Fruit fly (Drosophila melanogaster): ENCODE measurements around the gene fbl.

Gene fbl

DNA sequence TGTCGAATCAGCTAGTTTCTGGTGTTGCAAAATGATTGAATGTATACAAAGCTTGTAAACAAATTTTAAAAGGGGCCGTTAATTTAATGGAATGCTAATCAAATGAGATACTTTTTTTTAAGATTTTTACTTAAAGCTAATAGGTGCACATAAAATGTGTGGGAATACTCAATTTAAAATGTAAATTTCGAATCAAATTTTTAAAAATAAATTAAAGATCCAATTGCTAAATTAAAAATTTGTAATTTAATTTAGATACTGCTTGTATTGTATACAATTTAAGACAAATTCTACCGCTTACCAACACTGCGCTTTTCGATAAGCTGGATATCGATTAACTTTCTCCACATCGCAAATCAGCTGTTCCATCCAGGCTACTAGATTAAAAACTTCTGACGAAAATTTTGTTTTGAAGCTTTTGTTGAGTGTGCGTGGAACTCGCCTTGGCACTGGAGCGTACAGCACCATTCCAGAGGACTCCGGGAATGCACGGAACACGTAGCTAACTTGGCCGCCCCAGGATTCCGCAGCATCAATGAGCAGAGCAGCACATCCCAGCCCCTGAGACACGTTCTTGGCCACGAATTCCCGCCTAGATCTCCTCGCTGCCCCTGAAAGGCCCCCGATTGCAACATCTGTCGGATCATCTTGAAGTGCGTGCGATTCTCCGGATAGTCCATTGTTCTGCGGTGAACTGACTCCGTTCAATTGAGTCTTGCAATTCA, at the start of gene fbl, which contains the start of gene CG5498:
Gene fbl, plus strand, starts transcription at position 344 of the 725 bp plus-strand sequence.
Gene CG5498, minus strand, starts transcription at position 24 of the 725 bp plus-strand sequence.
- TF ChIP-seq CG33017 (tag; optimal IDR thresholded peaks at IDR 0.05) (peak; percentile 85), CG7045 (GFP tag; optimal IDR thresholded peaks at IDR 0.05) (peak; percentile 85), Clk (GFP tag; optimal IDR thresholded peaks at IDR 0.05) (peak; percentile 69), bab1 (GFP tag; optimal IDR thresholded peaks at IDR 0.05) (peak; percentile 78), CG14711 (tag; optimal IDR thresholded peaks at IDR 0.05) (peak; percentile 84), tj (GFP tag; optimal IDR thresholded peaks at IDR 0.05) (peak; percentile 99), cnc (optimal IDR thresholded peaks at IDR 0.05) (peak in 1 of 2 experiments; percentile 27), toe (GFP tag; optimal IDR thresholded peaks at IDR 0.05) (peak; percentile 80), CG12768 (GFP tag; optimal IDR thresholded peaks at IDR 0.05) (peak; percentile 75), Mnt (GFP tag; optimal IDR thresholded peaks at IDR 0.05) (peak; percentile 69), Crg-1 (GFP tag; optimal IDR thresholded peaks at IDR 0.05) (peak; percentile 90), CG1620 (GFP tag; optimal IDR thresholded peaks at IDR 0.05) (peak; percentile 81), cic (GFP tag; optimal IDR thresholded peaks at IDR 0.05) (peak; percentile 37), CG11617 (GFP tag; optimal IDR thresholded peaks at IDR 0.05) (peak; percentile 86), ovo (GFP tag; optimal IDR thresholded peaks at IDR 0.05) (peak; percentile 59), CG5204 (GFP tag; optimal IDR thresholded peaks at IDR 0.05) (peak; percentile 83), Hr96 (GFP tag; optimal IDR thresholded peaks at IDR 0.05) (peak; percentile 77), kay (GFP tag; ENCODE audit: borderline replicate concordance) (no peak), CG7101 (tag; optimal IDR thresholded peaks at IDR 0.05) (peak; percentile 87), pad (GFP tag; optimal IDR thresholded peaks at IDR 0.05) (peak; percentile 76)

- TF ChIP-seq CG7101 (tag; optimal IDR thresholded peaks at IDR 0.05) (no peak), Mnt (GFP tag; optimal IDR thresholded peaks at IDR 0.05) (no peak), tj (GFP tag; optimal IDR thresholded peaks at IDR 0.05) (no peak), CG14711 (tag; optimal IDR thresholded peaks at IDR 0.05) (no peak), pad (GFP tag; optimal IDR thresholded peaks at IDR 0.05) (no peak), Clk (GFP tag; optimal IDR thresholded peaks at IDR 0.05) (no peak), bab1 (GFP tag; optimal IDR thresholded peaks at IDR 0.05) (no peak), CG12768 (GFP tag; optimal IDR thresholded peaks at IDR 0.05) (no peak), cnc (optimal IDR thresholded peaks at IDR 0.05) (no peak)
Measured at dm6 chr3L:20342334-20342733, 41.9 kb upstream of the fbl start, which contains the start of gene Spn77Bc. TSS of gene Spn77Bc (plus strand) at chr3L:20342634.

- TF ChIP-seq pad (GFP tag; optimal IDR thresholded peaks at IDR 0.05) = no peak
- TF ChIP-seq CG33017 (tag; optimal IDR thresholded peaks at IDR 0.05) = peak; percentile 36
- no peak for TF ChIP-seq kay (GFP tag; ENCODE audit: borderline replicate concordance)
- TF ChIP-seq CG11617 (GFP tag; optimal IDR thresholded peaks at IDR 0.05) = peak; percentile 67
- TF ChIP-seq CG7101 (tag; optimal IDR thresholded peaks at IDR 0.05) = peak; percentile 82
- TF ChIP-seq Clk (GFP tag; optimal IDR thresholded peaks at IDR 0.05) = peak; percentile 9
- TF ChIP-seq Crg-1 (GFP tag; optimal IDR thresholded peaks at IDR 0.05) = peak; percentile 66
- peak; percentile 48 for TF ChIP-seq CG12768 (GFP tag; optimal IDR thresholded peaks at IDR 0.05)
- TF ChIP-seq tj (GFP tag; optimal IDR thresholded peaks at IDR 0.05) = peak; percentile 52
- no peak for TF ChIP-seq CG5204 (GFP tag; optimal IDR thresholded peaks at IDR 0.05)
- TF ChIP-seq cnc (optimal IDR thresholded peaks at IDR 0.05) = no peak
- no peak for TF ChIP-seq cic (GFP tag; optimal IDR thresholded peaks at IDR 0.05)
- TF ChIP-seq CG7045 (GFP tag; optimal IDR thresholded peaks at IDR 0.05) = peak; percentile 65
- no peak for TF ChIP-seq toe (GFP tag; optimal IDR thresholded peaks at IDR 0.05)
- peak; percentile 52 for TF ChIP-seq ovo (GFP tag; optimal IDR thresholded peaks at IDR 0.05)
- TF ChIP-seq Mnt (GFP tag; optimal IDR thresholded peaks at IDR 0.05) = peak; percentile 93
- peak; percentile 76 for TF ChIP-seq CG1620 (GFP tag; optimal IDR thresholded peaks at IDR 0.05)
- TF ChIP-seq bab1 (GFP tag; optimal IDR thresholded peaks at IDR 0.05) = peak; percentile 73
- TF ChIP-seq CG14711 (tag; optimal IDR thresholded peaks at IDR 0.05) = peak; percentile 79
- TF ChIP-seq Hr96 (GFP tag; optimal IDR thresholded peaks at IDR 0.05) = peak; percentile 37
Measured at dm6 chr3L:20347762-20348580, 36.3 kb upstream of the fbl start, which contains the start of the genes Rbbp5 and eRF1. TSS of gene Rbbp5 (minus strand) at chr3L:20347942. TSS of gene eRF1 (plus strand) at chr3L:20348355.

dm6 chr3L:20348581-20349093, 35.6 kb upstream of the fbl start:
- TF ChIP-seq pad (GFP tag; optimal IDR thresholded peaks at IDR 0.05) (peak; percentile 93), CG14711 (tag; optimal IDR thresholded peaks at IDR 0.05) (no peak)

- TF ChIP-seq Clk (GFP tag; optimal IDR thresholded peaks at IDR 0.05) = no peak
- peak; percentile 52 for TF ChIP-seq Mnt (GFP tag; optimal IDR thresholded peaks at IDR 0.05)
- peak; percentile 92 for TF ChIP-seq kay (GFP tag; ENCODE audit: borderline replicate concordance)
Measured at dm6 chr3L:20349333-20349924, 34.8 kb upstream of the fbl start.
